Fruit fly (Drosophila melanogaster) whole organism, prepupa: ENCODE data around the gene Ucp4A.

Experiments
- CG6163 ChIP-seq: fragments of 200-800 bp; sonication (Bioruptor generic); IDR thresholded peaks from 3 replicates; pipeline ENCODE4 v1.3.6; 2022; ENCODE audit warnings: missing biosample characterization, missing genetic modification characterization
- CG6276 ChIP-seq: fragments of 200-800 bp; sonication (Bioruptor generic); optimal IDR thresholded peaks from 2 replicates; lab custom pipeline; 2017; ENCODE audit warnings: missing biosample characterization, mild to moderate bottlenecking, missing genetic modification characterization
- CG6854 ChIP-seq: fragments of 200-800 bp; sonication (Bioruptor generic); optimal IDR thresholded peaks from 2 replicates; lab custom pipeline; 2017; ENCODE audit warnings: missing biosample characterization, mild to moderate bottlenecking, missing genetic modification characterization
- CG8119 ChIP-seq: fragments of 200-800 bp; sonication (Bioruptor generic); IDR thresholded peaks from 3 replicates; pipeline ENCODE4 v1.3.6; 2022; ENCODE audit warnings: missing biosample characterization, missing genetic modification characterization
- Eip78C ChIP-seq: fragments of 200-800 bp; sonication (Bioruptor generic); peaks from one replicate; lab custom pipeline; 2016; ENCODE audit warnings: missing biosample characterization, missing genetic modification characterization
- Ets96B ChIP-seq: fragments of 200-800 bp; optimal IDR thresholded peaks from 2 replicates; lab custom pipeline; 2019; ENCODE audit warnings: missing biosample characterization, mild to moderate bottlenecking, missing genetic modification characterization, moderate library complexity
- OdsH ChIP-seq: fragments of 200-800 bp; sonication (Bioruptor generic); optimal IDR thresholded peaks from 3 replicates; lab custom pipeline; 2016; ENCODE audit warnings: missing biosample characterization, missing genetic modification characterization
- ss ChIP-seq, 2 experiments: fragments of 200-800 bp; sonication (Bioruptor generic); optimal IDR thresholded peaks; 2 replicates in 1 of 2; 3 replicates in 1 of 2; lab custom pipeline; 2017 to 2018; ENCODE audit warnings: mild to moderate bottlenecking in 2 of 2, missing biosample characterization in 2 of 2, missing genetic modification characterization in 2 of 2, moderate library complexity in 1 of 2

- TF ChIP-seq OdsH (peak; percentile 63), CG6163 (GFP tag; lab: Robert Waterston, UW) (no peak), Eip78C (peak; percentile 58), CG8119 (no peak), CG6854 (GFP tag; lab: Kevin White, UChicago) (no peak), ss (GFP tag; optimal IDR thresholded peaks at IDR 0.05; lab: Kevin White, UChicago) (peak in 1 of 2 experiments; percentile 21), Ets96B (tag; lab: Kevin White, UChicago) (peak; percentile 21), CG6276 (GFP tag; lab: Kevin White, UChicago) (no peak)
Observed at dm6 chrX:17816437-17816836, 28.3 kb upstream of the Ucp4A start.
